Worm (Caenorhabditis elegans): ENCODE results near the gene C02H6.1.

- TF ChIP-seq hif-1 (tag; optimal IDR thresholded peaks at IDR 0.05) (no peak), lin-39 (tag; optimal IDR thresholded peaks at IDR 0.05) (no peak), F49E8.2 (tag; optimal IDR thresholded peaks at IDR 0.05; ENCODE audit: borderline replicate concordance) (no peak), nhr-76 (tag; optimal IDR thresholded peaks at IDR 0.05) (no peak), ama-1 (optimal IDR thresholded peaks at IDR 0.05) (no peak), nhr-11 (tag; optimal IDR thresholded peaks at IDR 0.05) (no peak), Y75B8A.6 (GFP tag; IDR thresholded peaks at IDR 0.05) (no peak), daf-12 (tag; optimal IDR thresholded peaks at IDR 0.05) (no peak), ceh-62 (tag; optimal IDR thresholded peaks at IDR 0.05) (no peak), rbr-2 (tag; optimal IDR thresholded peaks at IDR 0.05) (no peak), lsy-2 (tag; optimal IDR thresholded peaks at IDR 0.05) (no peak), egl-27 (tag; optimal IDR thresholded peaks at IDR 0.05) (no peak), dve-1 (tag; optimal IDR thresholded peaks at IDR 0.05; ENCODE audit: insufficient read depth) (no peak)
Observed at ce11 chrV:7436509-7436908, 46.8 kb upstream of the C02H6.1 start.

Measured in whole organism, L4 larva.